Worm (Caenorhabditis elegans): ENCODE data around the gene T23B12.11.

The T23B12.11 gene

DNA sequence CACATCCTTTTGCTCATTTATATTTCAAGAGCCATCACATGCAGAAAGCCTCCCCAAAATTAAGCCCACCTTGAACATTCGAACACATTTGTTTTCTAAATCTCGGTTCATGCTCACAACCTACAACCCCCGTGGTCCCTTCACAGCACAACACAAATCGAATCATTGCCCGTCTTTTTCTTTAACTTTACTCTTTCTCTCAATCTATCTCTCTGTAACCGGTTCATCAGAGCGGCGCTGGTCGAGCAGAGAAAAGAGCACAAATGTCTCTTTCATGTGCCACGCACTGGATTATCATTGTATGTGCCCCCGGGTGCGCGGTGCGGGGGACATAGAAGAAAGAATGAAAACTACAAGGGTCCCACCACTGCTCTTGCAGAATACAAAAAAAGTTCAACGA lies 19.9 kb upstream of the T23B12.11 start:
- no peak for TF ChIP-seq nfya-1 (tag; optimal IDR thresholded peaks at IDR 0.05; ENCODE audit: insufficient read depth)
- peak; percentile 25 for TF ChIP-seq fkh-10 (GFP tag; optimal IDR thresholded peaks at IDR 0.05)

- TF ChIP-seq elt-1 (tag; optimal IDR thresholded peaks at IDR 0.05) (peak; percentile 49), fos-1 (tag; optimal IDR thresholded peaks at IDR 0.05) (no peak), unc-62 (GFP tag; optimal IDR thresholded peaks at IDR 0.05) (peak; percentile 12)
These were observed 17.8 kb upstream of the T23B12.11 start for ce11 chrV:8437358-8437757.

ce11 chrV:8444357-8444856 lies 10.8 kb upstream of the T23B12.11 start, which contains the start of gene lmd-3:
TSS of gene lmd-3 (minus strand) at chrV:8444806.
- TF ChIP-seq egl-5 (tag; optimal IDR thresholded peaks at IDR 0.05): no peak
- no peak for TF ChIP-seq skn-1 (tag; optimal IDR thresholded peaks at IDR 0.05)
- no peak for TF ChIP-seq pha-4 (tag; optimal IDR thresholded peaks at IDR 0.05)
- TF ChIP-seq tbx-2 (tag; optimal IDR thresholded peaks at IDR 0.05): no peak
- TF ChIP-seq elt-3 (tag; optimal IDR thresholded peaks at IDR 0.05): no peak
- TF ChIP-seq unc-39 (tag; optimal IDR thresholded peaks at IDR 0.05): no peak
- TF ChIP-seq ztf-4 (tag; optimal IDR thresholded peaks at IDR 0.05): no peak
- no peak for TF ChIP-seq R02D3.7 (tag; optimal IDR thresholded peaks at IDR 0.05)
- TF ChIP-seq mml-1 (tag; optimal IDR thresholded peaks at IDR 0.05): no peak

- TF ChIP-seq elt-1 (tag; optimal IDR thresholded peaks at IDR 0.05) (no peak), egl-27 (tag; optimal IDR thresholded peaks at IDR 0.05) (peak; percentile 62), nhr-43 (tag; optimal IDR thresholded peaks at IDR 0.05; ENCODE audit: poor library complexity, severe bottlenecking) (peak; percentile 19), zag-1 (tag; optimal IDR thresholded peaks at IDR 0.05) (no peak), lin-39 (tag; optimal IDR thresholded peaks at IDR 0.05) (no peak), nhr-23 (tag; optimal IDR thresholded peaks at IDR 0.05) (peak; percentile 71), nfya-1 (tag; optimal IDR thresholded peaks at IDR 0.05; ENCODE audit: insufficient read depth) (peak; percentile 18), elt-2 (tag; optimal IDR thresholded peaks at IDR 0.05) (peak; percentile 62), R02D3.7 (tag; optimal IDR thresholded peaks at IDR 0.05) (no peak), mml-1 (tag; optimal IDR thresholded peaks at IDR 0.05) (no peak), jun-1 (tag; optimal IDR thresholded peaks at IDR 0.05) (no peak), pha-4 (tag; optimal IDR thresholded peaks at IDR 0.05) (peak; percentile 97), nhr-28 (tag; optimal IDR thresholded peaks at IDR 0.05) (no peak), snpc-4 (tag; optimal IDR thresholded peaks at IDR 0.05) (peak; percentile 24), nhr-25 (tag; optimal IDR thresholded peaks at IDR 0.05) (peak; percentile 52), pqm-1 (tag; optimal IDR thresholded peaks at IDR 0.05) (peak; percentile 60), ceh-28 (tag; optimal IDR thresholded peaks at IDR 0.05) (peak; percentile 70)
These were observed 9.6 kb upstream of the T23B12.11 start for ce11 chrV:8445636-8446035.

DNA sequence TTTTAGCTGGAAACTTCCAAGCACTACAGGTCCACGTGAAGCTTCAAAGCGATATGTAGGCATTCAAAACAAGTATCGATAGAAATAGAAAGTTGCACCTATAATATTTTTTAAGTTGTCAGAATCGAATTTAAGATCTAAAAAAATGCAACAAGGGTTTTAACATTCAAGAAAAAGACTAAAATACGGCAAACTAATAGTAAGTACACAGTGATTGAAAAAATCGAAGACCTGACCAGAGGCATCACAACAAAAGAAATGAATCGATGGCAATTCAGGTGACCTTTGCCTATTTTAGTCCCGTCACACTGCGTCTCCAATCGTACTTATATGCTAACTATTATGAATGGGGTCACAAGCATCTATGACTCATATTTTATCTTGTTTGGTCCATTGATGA lies 7.3 kb upstream of the T23B12.11 start, which contains the start of gene T23B12.5:
Gene T23B12.5, minus strand, starts transcription at position 101 of the 400 bp plus-strand sequence.
- TF ChIP-seq nhr-25 (tag; optimal IDR thresholded peaks at IDR 0.05): no peak
- TF ChIP-seq elt-3 (tag; optimal IDR thresholded peaks at IDR 0.05): no peak
- no peak for TF ChIP-seq tbx-2 (tag; optimal IDR thresholded peaks at IDR 0.05)
- no peak for TF ChIP-seq zag-1 (tag; optimal IDR thresholded peaks at IDR 0.05)
- no peak for TF ChIP-seq fkh-2 (tag; optimal IDR thresholded peaks at IDR 0.05)
- TF ChIP-seq nhr-23 (tag; optimal IDR thresholded peaks at IDR 0.05): no peak
- TF ChIP-seq elt-1 (tag; optimal IDR thresholded peaks at IDR 0.05): no peak

- peak; percentile 7 for TF ChIP-seq nhr-23 (tag; optimal IDR thresholded peaks at IDR 0.05)
- TF ChIP-seq unc-62 (GFP tag; optimal IDR thresholded peaks at IDR 0.05): no peak
- TF ChIP-seq nhr-25 (tag; optimal IDR thresholded peaks at IDR 0.05): peak; percentile 48
These were observed 6.0 kb upstream of the T23B12.11 start for ce11 chrV:8449241-8449640.

DNA sequence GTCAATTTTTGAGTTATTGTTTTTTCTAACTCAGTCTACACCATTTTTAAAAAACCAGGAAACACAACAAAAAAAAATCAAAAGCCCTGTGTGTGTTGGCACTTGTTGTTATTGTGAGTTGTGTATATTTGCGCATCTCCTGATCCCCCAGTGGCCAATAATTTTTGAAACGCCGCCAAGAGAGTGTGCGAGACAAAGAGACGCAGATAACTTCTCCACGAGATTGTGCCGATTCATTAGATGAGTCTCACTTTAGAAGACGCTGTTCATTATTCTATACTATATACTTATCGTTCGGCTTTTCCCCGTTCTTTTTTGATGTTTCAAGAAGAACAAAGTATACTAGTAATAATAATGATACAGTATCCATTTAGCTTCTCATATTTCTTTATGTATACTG lies 4.5 kb upstream of the T23B12.11 start:
- TF ChIP-seq unc-39 (tag; optimal IDR thresholded peaks at IDR 0.05) (no peak), nhr-12 (tag; optimal IDR thresholded peaks at IDR 0.05) (no peak), skn-1 (tag; optimal IDR thresholded peaks at IDR 0.05) (no peak), jun-1 (tag; optimal IDR thresholded peaks at IDR 0.05) (no peak), nhr-25 (tag; optimal IDR thresholded peaks at IDR 0.05) (no peak), lin-39 (tag; optimal IDR thresholded peaks at IDR 0.05) (no peak), ztf-11 (tag; optimal IDR thresholded peaks at IDR 0.05) (no peak), daf-12 (tag; optimal IDR thresholded peaks at IDR 0.05) (no peak), unc-62 (GFP tag; optimal IDR thresholded peaks at IDR 0.05) (no peak)

Measured in whole organism, L3 larva.